Worm (Caenorhabditis elegans) whole organism, late embryonic: ENCODE measurements around the gene ccdc-12.

Experiments
- C08G9.2 ChIP-seq: sonication (generic microtip); optimal IDR thresholded peaks from 2 replicates; lab custom pipeline; 2016; ENCODE audit warnings: mild to moderate bottlenecking, missing genetic modification characterization, moderate library complexity, missing compliant biosample characterization
- C38D4.7 ChIP-seq: fragments of 200-800 bp; sonication (Bioruptor generic); optimal IDR thresholded peaks from 2 replicates; lab custom pipeline; 2018; ENCODE audit warnings: mild to moderate bottlenecking, missing genetic modification characterization, moderate library complexity, missing compliant biosample characterization
- F13H6.1 ChIP-seq: sonication (generic microtip); optimal IDR thresholded peaks from 2 replicates; lab custom pipeline; 2016; ENCODE audit warnings: missing genetic modification characterization, missing compliant biosample characterization
- K02D7.2 ChIP-seq: sonication (generic microtip); optimal IDR thresholded peaks from 2 replicates; lab custom pipeline; 2017; ENCODE audit warnings: mild to moderate bottlenecking, missing genetic modification characterization, missing compliant biosample characterization
- Y22D7AL.16 ChIP-seq: sonication (generic microtip); optimal IDR thresholded peaks from 2 replicates; lab custom pipeline; 2016; ENCODE audit warnings: missing genetic modification characterization, missing compliant biosample characterization
- ahr-1 ChIP-seq: sonication (generic microtip); optimal IDR thresholded peaks from 2 replicates; lab custom pipeline; 2016; ENCODE audit warnings: missing genetic modification characterization, missing compliant biosample characterization
- ama-1 ChIP-seq: fragments of 150-350 bp; optimal IDR thresholded peaks from 2 replicates; lab custom pipeline; 2014
- ceh-18 ChIP-seq: sonication (generic microtip); optimal IDR thresholded peaks from 2 replicates; lab custom pipeline; 2016; ENCODE audit warnings: missing genetic modification characterization, missing compliant biosample characterization
- ceh-19 ChIP-seq: fragments of 200-800 bp; sonication (Bioruptor generic); optimal IDR thresholded peaks from 2 replicates; lab custom pipeline; 2018; ENCODE audit warnings: mild to moderate bottlenecking, missing genetic modification characterization, missing compliant biosample characterization
- ceh-2 ChIP-seq: sonication (generic microtip); optimal IDR thresholded peaks from 2 replicates; lab custom pipeline; 2016; ENCODE audit warnings: missing genotype, missing genetic modification characterization, missing compliant biosample characterization
- ceh-48 ChIP-seq: sonication (generic microtip); optimal IDR thresholded peaks from 2 replicates; lab custom pipeline; 2016; ENCODE audit warnings: missing genetic modification characterization, inconsistent platforms, missing compliant biosample characterization
- ceh-6 ChIP-seq: fragments of 200-800 bp; sonication (Bioruptor generic); optimal IDR thresholded peaks from 2 replicates; lab custom pipeline; 2018; ENCODE audit warnings: mild to moderate bottlenecking, missing genetic modification characterization, missing compliant biosample characterization
- dmd-4 ChIP-seq: sonication (generic microtip); optimal IDR thresholded peaks from 2 replicates; lab custom pipeline; 2016; ENCODE audit warnings: borderline replicate concordance, missing genetic modification characterization, missing compliant biosample characterization
- dve-1 ChIP-seq: sonication (generic microtip); optimal IDR thresholded peaks from 2 replicates; lab custom pipeline; 2017; ENCODE audit warnings: antibody characterized with exemption, mild to moderate bottlenecking, missing genetic modification characterization, missing compliant biosample characterization
- ets-4 ChIP-seq: sonication (generic microtip); optimal IDR thresholded peaks from 2 replicates; lab custom pipeline; 2016; ENCODE audit warnings: missing genetic modification characterization, missing compliant biosample characterization
- eyg-1 ChIP-seq: sonication (generic microtip); optimal IDR thresholded peaks from 2 replicates; lab custom pipeline; 2016; ENCODE audit warnings: missing genotype, missing genetic modification characterization, missing compliant biosample characterization
- hlh-13 ChIP-seq: fragments of 200-800 bp; sonication (Bioruptor generic); optimal IDR thresholded peaks from 2 replicates; lab custom pipeline; 2018; ENCODE audit warnings: mild to moderate bottlenecking, missing genetic modification characterization, missing compliant biosample characterization
- hlh-15 ChIP-seq: sonication (generic microtip); optimal IDR thresholded peaks from 2 replicates; lab custom pipeline; 2016; ENCODE audit warnings: missing genetic modification characterization, missing compliant biosample characterization
- hlh-30 ChIP-seq: sonication (generic microtip); optimal IDR thresholded peaks from 2 replicates; lab custom pipeline; 2017; ENCODE audit warnings: antibody characterized with exemption, missing genetic modification characterization, missing compliant biosample characterization; ENCODE audit not compliant: insufficient read depth
- lin-11 ChIP-seq: fragments of 200-800 bp; sonication (Bioruptor generic); optimal IDR thresholded peaks from 2 replicates; lab custom pipeline; 2018; ENCODE audit warnings: mild to moderate bottlenecking, missing genetic modification characterization, missing compliant biosample characterization
- mec-3 ChIP-seq: sonication (generic microtip); optimal IDR thresholded peaks from 2 replicates; lab custom pipeline; 2016; ENCODE audit warnings: borderline replicate concordance, missing genetic modification characterization, missing compliant biosample characterization
- nhr-232 ChIP-seq: sonication (generic microtip); optimal IDR thresholded peaks from 2 replicates; lab custom pipeline; 2016; ENCODE audit warnings: missing genetic modification characterization, missing compliant biosample characterization
- odd-2 ChIP-seq: sonication (generic microtip); optimal IDR thresholded peaks from 2 replicates; lab custom pipeline; 2017; ENCODE audit warnings: antibody characterized with exemption, mild to moderate bottlenecking, missing genetic modification characterization, missing compliant biosample characterization
- pag-3 ChIP-seq: sonication (generic microtip); optimal IDR thresholded peaks from 2 replicates; lab custom pipeline; 2016; ENCODE audit warnings: missing compliant biosample characterization, missing genetic modification characterization, borderline replicate concordance
- pat-9 ChIP-seq: fragments of 200-800 bp; sonication (Bioruptor generic); optimal IDR thresholded peaks from 2 replicates; lab custom pipeline; 2018; ENCODE audit warnings: mild to moderate bottlenecking, missing genetic modification characterization, moderate library complexity, missing compliant biosample characterization
- pros-1 ChIP-seq: fragments of 150-350 bp; optimal IDR thresholded peaks from 2 replicates; lab custom pipeline; 2014; ENCODE audit warnings: missing biosample characterization, missing genetic modification reagents, missing genetic modification characterization
- ref-2 ChIP-seq: sonication (generic microtip); optimal IDR thresholded peaks from 2 replicates; lab custom pipeline; 2016; ENCODE audit warnings: missing genetic modification characterization, missing compliant biosample characterization
- sox-2 ChIP-seq: fragments of 200-800 bp; sonication (Bioruptor generic); IDR thresholded peaks from 2 replicates; pipeline ENCODE4 v1.3.6; 2022; ENCODE audit warnings: missing genetic modification reagents, missing genetic modification characterization, missing compliant biosample characterization
- sox-4 ChIP-seq: sonication (generic microtip); optimal IDR thresholded peaks from 2 replicates; lab custom pipeline; 2017; ENCODE audit warnings: mild to moderate bottlenecking, missing genetic modification characterization, inconsistent platforms, missing compliant biosample characterization
- tbx-2 ChIP-seq: sonication (generic microtip); optimal IDR thresholded peaks from 2 replicates; lab custom pipeline; 2016; ENCODE audit warnings: missing genetic modification characterization, missing compliant biosample characterization
- unc-42 ChIP-seq: sonication (generic microtip); optimal IDR thresholded peaks from 2 replicates; lab custom pipeline; 2016; ENCODE audit warnings: missing genotype, missing genetic modification characterization, missing compliant biosample characterization
- unc-55 ChIP-seq: sonication (generic microtip); optimal IDR thresholded peaks from 2 replicates; lab custom pipeline; 2017; ENCODE audit warnings: missing biosample characterization, missing genetic modification reagents, missing genetic modification characterization

The ccdc-12 gene

DNA sequence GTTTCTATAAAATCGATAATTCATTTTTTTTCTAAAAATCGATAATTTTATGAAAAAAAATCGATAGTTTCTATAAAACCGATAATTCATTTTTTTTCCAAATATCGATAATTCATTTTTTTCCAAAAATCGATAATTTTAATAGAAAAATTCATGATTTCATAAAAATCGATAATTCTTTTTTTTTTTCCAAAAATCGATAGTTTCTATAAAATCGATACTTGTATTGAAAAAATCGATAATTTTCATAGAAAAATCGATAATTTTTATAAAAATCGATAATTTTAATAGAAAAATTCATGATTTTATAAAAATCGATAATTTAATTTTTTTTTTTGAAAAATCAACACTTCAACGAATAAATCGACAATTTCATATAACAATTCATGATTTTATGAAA is 34.3 kb upstream of the ccdc-12 start:
- no peak for TF ChIP-seq tbx-2 (tag; lab: Kevin White, UChicago)
- TF ChIP-seq, all 69 proteins: peak for 0

ce11 chrIV:2526836-2527235 is 31.9 kb upstream of the ccdc-12 start:
- TF ChIP-seq hlh-30: no peak
- peak; percentile 35 for TF ChIP-seq ceh-48

DNA sequence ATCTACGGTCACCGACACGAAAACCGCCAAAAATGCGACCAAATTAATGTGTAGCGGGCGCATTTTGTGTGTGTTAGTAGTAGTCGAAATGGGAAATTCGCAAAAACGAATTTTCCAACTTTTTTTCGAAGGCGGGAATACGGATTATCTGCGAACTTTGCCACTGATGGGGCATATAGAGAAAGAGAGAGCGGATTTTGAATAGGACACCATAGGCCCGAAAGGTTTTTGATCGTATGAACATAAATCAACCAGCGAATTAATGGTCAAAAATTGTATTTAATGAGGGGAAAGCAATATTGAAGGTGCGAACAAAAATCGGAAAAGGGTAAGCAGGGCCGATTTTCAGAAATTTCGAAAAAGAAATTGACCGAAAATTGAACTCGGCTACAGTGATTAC is 12.8 kb upstream of the ccdc-12 start, which contains the start of gene Y69A2AR.22:
Gene Y69A2AR.22, minus strand, starts transcription at position 101 of the 400 bp plus-strand sequence.
- TF ChIP-seq C08G9.2 (tag; lab: Kevin White, UChicago) (no peak), ama-1 (lab: Kevin White, UChicago) (no peak), unc-42 (tag; lab: Kevin White, UChicago) (no peak), mec-3 (tag; lab: Kevin White, UChicago) (no peak), pros-1 (tag; lab: Kevin White, UChicago) (no peak), unc-55 (no peak), ref-2 (tag; lab: Kevin White, UChicago) (no peak), C38D4.7 (no peak), sox-2 (GFP tag; lab: Robert Waterston, UW) (no peak), ceh-18 (tag; lab: Kevin White, UChicago) (no peak), ceh-6 (GFP tag; lab: Kevin White, UChicago) (no peak), hlh-15 (tag; lab: Kevin White, UChicago) (no peak), pat-9 (tag; lab: Kevin White, UChicago) (no peak), sox-4 (tag; lab: Kevin White, UChicago) (no peak)

DNA sequence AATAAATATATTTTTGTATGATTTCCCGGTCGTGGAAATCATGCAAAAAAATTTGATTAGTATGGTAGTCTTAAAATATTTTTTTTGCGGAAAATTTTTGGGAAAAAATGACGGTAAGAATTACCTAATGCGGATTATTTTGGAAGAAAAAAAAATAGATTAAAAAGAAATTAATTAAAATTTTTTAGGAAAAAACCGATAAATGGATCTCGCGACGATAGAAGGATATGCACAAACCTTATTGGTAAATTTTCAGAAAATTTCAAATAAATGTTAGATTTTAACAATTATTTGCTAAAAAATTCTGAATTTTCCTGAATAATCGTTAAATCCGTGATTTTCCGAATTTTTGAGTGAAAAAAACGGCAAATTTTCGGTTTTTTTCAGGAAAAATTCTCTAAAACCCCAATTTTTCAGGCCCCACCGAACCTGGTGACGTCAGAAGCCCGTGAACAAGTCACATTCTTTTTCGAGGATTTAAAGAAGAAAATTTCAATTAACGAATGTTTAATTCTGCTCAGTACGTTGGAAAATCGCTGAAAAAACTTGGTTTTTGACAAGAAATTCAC is 2.7 kb upstream of the ccdc-12 start, which contains the start of gene Y69A2AR.16:
Gene Y69A2AR.16, plus strand, starts transcription at position 189 of the 569 bp plus-strand sequence.
- TF ChIP-seq mec-3 (tag; lab: Kevin White, UChicago) (no peak), K02D7.2 (tag; lab: Kevin White, UChicago) (no peak), ceh-18 (tag; lab: Kevin White, UChicago) (no peak), dmd-4 (tag; lab: Kevin White, UChicago) (no peak), eyg-1 (tag; lab: Kevin White, UChicago) (no peak), ceh-19 (GFP tag; lab: Kevin White, UChicago) (no peak), ceh-48 (no peak), F13H6.1 (no peak), tbx-2 (tag; lab: Kevin White, UChicago) (no peak), odd-2 (tag; lab: Kevin White, UChicago) (no peak), hlh-30 (no peak), ahr-1 (tag; lab: Kevin White, UChicago) (no peak), sox-2 (GFP tag; lab: Robert Waterston, UW) (no peak), lin-11 (tag; lab: Kevin White, UChicago) (no peak), Y22D7AL.16 (no peak), ceh-2 (tag; lab: Kevin White, UChicago) (no peak), nhr-232 (no peak)

ce11 chrIV:2496084-2496483 is 1.1 kb upstream of the ccdc-12 start:
- no peak for TF ChIP-seq ets-4
- TF ChIP-seq ama-1 (lab: Kevin White, UChicago): no peak

DNA sequence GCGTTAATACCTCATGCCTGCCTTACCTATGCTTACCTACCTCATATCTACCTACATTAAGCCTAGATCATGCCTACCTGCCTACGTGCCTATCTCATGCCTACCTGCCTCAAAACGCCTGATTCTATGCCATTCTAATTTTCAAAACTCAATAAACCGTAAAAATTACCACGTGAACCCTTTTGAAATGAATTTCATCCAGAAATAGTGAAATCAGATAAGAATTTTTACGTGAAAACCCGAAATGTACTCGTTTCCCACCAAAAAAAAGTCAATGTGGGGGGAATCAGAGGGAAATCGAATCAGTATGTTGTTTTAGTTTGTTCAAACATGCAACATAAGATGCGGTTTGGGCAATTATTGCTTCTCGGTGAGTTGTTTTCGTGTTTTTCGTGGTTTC is 6.5 kb downstream of the ccdc-12 start, which contains the start of gene Y69A2AR.19:
Gene Y69A2AR.19, plus strand, starts transcription at position 301 of the 400 bp plus-strand sequence.
- TF ChIP-seq C38D4.7 (no peak), hlh-13 (GFP tag; lab: Kevin White, UChicago) (no peak), dve-1 (tag; lab: Kevin White, UChicago) (no peak), pag-3 (no peak), K02D7.2 (tag; lab: Kevin White, UChicago) (no peak), ceh-6 (GFP tag; lab: Kevin White, UChicago) (no peak)
